Fruit fly (Drosophila melanogaster) whole organism, adult: ENCODE measurements around the gene rdx.

Source experiments
- CG12768 ChIP-seq: fragments of 200-800 bp; sonication (Bioruptor generic); optimal IDR thresholded peaks from 2 replicates; lab custom pipeline; 2017; ENCODE audit warnings: missing biosample characterization, missing genetic modification characterization, mild to moderate bottlenecking, moderate library complexity, missing genetic modification reagents
- CG1620 ChIP-seq: fragments of 200-800 bp; sonication (Bioruptor generic); optimal IDR thresholded peaks from 2 replicates; lab custom pipeline; 2016; ENCODE audit warnings: missing biosample characterization, missing genetic modification characterization
- kay ChIP-seq: fragments of 200-800 bp; sonication (Bioruptor generic); peaks from one replicate; lab custom pipeline; 2016; ENCODE audit warnings: missing biosample characterization, missing genetic modification characterization, borderline replicate concordance
- tj ChIP-seq: fragments of 200-800 bp; sonication (Bioruptor generic); optimal IDR thresholded peaks from 3 replicates; lab custom pipeline; 2017; ENCODE audit warnings: missing biosample characterization, mild to moderate bottlenecking, missing genetic modification characterization, moderate library complexity

- TF ChIP-seq CG12768 (GFP tag; lab: Kevin White, UChicago) (no peak), kay (no peak), CG1620 (GFP tag; lab: Kevin White, UChicago) (no peak), tj (GFP tag; lab: Kevin White, UChicago) (no peak)
These were observed 53.7 kb downstream of the rdx start for dm6 chr3R:13978078-13978559.
